Fruit fly (Drosophila melanogaster) whole organism, embryonic: ENCODE results near the gene ssh.

Source experiments
- Aef1 ChIP-seq: fragments of 200-800 bp; sonication (Bioruptor generic); IDR thresholded peaks from 3 replicates; pipeline ENCODE4 v1.3.6; 2022; ENCODE audit warnings: missing biosample characterization, missing genetic modification characterization
- CG10147 ChIP-seq: fragments of 200-800 bp; sonication (Bioruptor generic); optimal IDR thresholded peaks from 2 replicates; lab custom pipeline; 2019; ENCODE audit warnings: missing biosample characterization, mild to moderate bottlenecking, missing genetic modification characterization, moderate library complexity
- CG10979 ChIP-seq: fragments of 200-800 bp; sonication (Bioruptor generic); optimal IDR thresholded peaks from 2 replicates; lab custom pipeline; 2018; ENCODE audit warnings: missing biosample characterization, mild to moderate bottlenecking, missing genetic modification characterization, moderate library complexity
- CG12391 ChIP-seq: fragments of 200-800 bp; sonication (Bioruptor generic); optimal IDR thresholded peaks from 3 replicates; lab custom pipeline; 2018; ENCODE audit warnings: missing biosample characterization, mild to moderate bottlenecking, missing genetic modification characterization, moderate library complexity
- CG12744 ChIP-seq: fragments of 200-800 bp; sonication (Bioruptor generic); optimal IDR thresholded peaks from 2 replicates; lab custom pipeline; 2016; ENCODE audit warnings: missing biosample characterization, missing genetic modification characterization
- CG12769 ChIP-seq: fragments of 200-800 bp; sonication (Bioruptor generic); optimal IDR thresholded peaks from 2 replicates; lab custom pipeline; 2019; ENCODE audit warnings: missing biosample characterization, mild to moderate bottlenecking, missing genetic modification characterization, moderate library complexity
- CG14710 ChIP-seq: fragments of 200-800 bp; sonication (Bioruptor generic); optimal IDR thresholded peaks from 3 replicates; lab custom pipeline; 2019; ENCODE audit warnings: missing biosample characterization, mild to moderate bottlenecking, missing genetic modification characterization, moderate library complexity
- CG15601 ChIP-seq: fragments of 200-800 bp; sonication (Bioruptor generic); optimal IDR thresholded peaks from 3 replicates; lab custom pipeline; 2019; ENCODE audit warnings: missing biosample characterization, mild to moderate bottlenecking, missing genetic modification characterization, moderate library complexity
- CG3163 ChIP-seq: fragments of 200-800 bp; sonication (Bioruptor generic); optimal IDR thresholded peaks from 3 replicates; lab custom pipeline; 2016; ENCODE audit warnings: missing biosample characterization, missing genetic modification characterization
- CG32767 ChIP-seq: fragments of 200-800 bp; sonication (Bioruptor generic); IDR thresholded peaks from 2 replicates; pipeline ENCODE4 v1.3.6; 2022; ENCODE audit warnings: missing biosample characterization, missing genetic modification characterization
- CG34422 ChIP-seq: fragments of 200-800 bp; sonication (Bioruptor generic); IDR thresholded peaks from 3 replicates; pipeline ENCODE4 v1.3.6; 2022; ENCODE audit warnings: missing biosample characterization, missing genetic modification characterization
- CG42726 ChIP-seq: fragments of 200-800 bp; sonication (Bioruptor generic); IDR thresholded peaks from 2 replicates; pipeline ENCODE4 v1.3.6; 2022; ENCODE audit warnings: missing biosample characterization, missing genetic modification characterization; ENCODE audit not compliant: partially characterized antibody
- CG4617 ChIP-seq: fragments of 200-800 bp; sonication (Bioruptor generic); optimal IDR thresholded peaks from 3 replicates; lab custom pipeline; 2016; ENCODE audit warnings: missing biosample characterization, missing genetic modification characterization, borderline replicate concordance
- CG5180 ChIP-seq: fragments of 200-800 bp; sonication (Bioruptor generic); optimal IDR thresholded peaks from 3 replicates; lab custom pipeline; 2017; ENCODE audit warnings: missing biosample characterization, missing genetic modification characterization, mild to moderate bottlenecking, moderate library complexity, missing genetic modification reagents
- CG6689 ChIP-seq: fragments of 200-800 bp; sonication (Bioruptor generic); IDR thresholded peaks from 2 replicates; pipeline ENCODE4 v1.3.6; 2022; ENCODE audit warnings: missing biosample characterization, missing genetic modification characterization
- CG9817 ChIP-seq: fragments of 200-800 bp; sonication (Bioruptor generic); optimal IDR thresholded peaks from 2 replicates; lab custom pipeline; 2018; ENCODE audit warnings: missing biosample characterization, mild to moderate bottlenecking, missing genetic modification characterization, moderate library complexity
- Dfd ChIP-seq, 2 experiments: fragments of >200 bp; optimal IDR thresholded peaks; 2 replicates each; lab custom pipeline; 2017; ENCODE audit warnings: missing biosample characterization in 2 of 2, missing genetic modification characterization in 2 of 2
- Drgx ChIP-seq: fragments of 200-800 bp; sonication (Bioruptor generic); IDR thresholded peaks from 2 replicates; pipeline ENCODE4 v1.3.6; 2022; ENCODE audit warnings: missing biosample characterization, missing genetic modification characterization
- Elba2 ChIP-seq: fragments of 200-800 bp; sonication (Bioruptor generic); optimal IDR thresholded peaks from 3 replicates; lab custom pipeline; 2016; ENCODE audit warnings: missing biosample characterization, missing genetic modification characterization
- HmgZ ChIP-seq: fragments of 200-800 bp; sonication (Bioruptor generic); optimal IDR thresholded peaks from 2 replicates; lab custom pipeline; 2018; ENCODE audit warnings: missing biosample characterization, mild to moderate bottlenecking, missing genetic modification characterization
- Hr78 ChIP-seq, 2 experiments: fragments of 200-800 bp in 1 of 2; fragments of >200 bp in 1 of 2; sonication (Bioruptor generic) in 1 of 2; optimal IDR thresholded peaks; 2 replicates each; lab custom pipeline; 2017 to 2019; ENCODE audit warnings: missing biosample characterization in 2 of 2, missing genetic modification characterization in 2 of 2, mild to moderate bottlenecking in 1 of 2, moderate library complexity in 1 of 2
- Jarid2 ChIP-seq: fragments of 200-800 bp; sonication (Bioruptor generic); optimal IDR thresholded peaks from 3 replicates; lab custom pipeline; 2017; ENCODE audit warnings: mild to moderate bottlenecking, missing biosample characterization, missing genetic modification reagents, missing genetic modification characterization
- Opbp ChIP-seq: fragments of 200-800 bp; sonication (Bioruptor generic); IDR thresholded peaks from 3 replicates; pipeline ENCODE4 v1.3.6; 2022; ENCODE audit warnings: missing biosample characterization, missing genetic modification characterization; ENCODE audit not compliant: partially characterized antibody
- Rfx ChIP-seq: fragments of 200-800 bp; sonication (Bioruptor generic); IDR thresholded peaks from 2 replicates; pipeline ENCODE4 v1.3.6; 2022; ENCODE audit warnings: missing biosample characterization, missing genetic modification characterization
- Trl ChIP-seq, 3 experiments: fragments of >200 bp in 2 of 3; fragments of 200-800 bp in 1 of 3; sonication (Bioruptor generic) in 1 of 3; optimal IDR thresholded peaks; 2 replicates in 1 of 3; 3 replicates in 2 of 3; lab custom pipeline; 2016 to 2017; ENCODE audit warnings: missing biosample characterization in 1 of 3, missing genetic modification characterization in 1 of 3
- Xrp1 ChIP-seq: fragments of 200-800 bp; sonication (Bioruptor generic); IDR thresholded peaks from 2 replicates; pipeline ENCODE4 v1.3.6; 2022; ENCODE audit warnings: missing biosample characterization, missing genetic modification characterization
- ab ChIP-seq: fragments of 200-800 bp; sonication (Bioruptor generic); optimal IDR thresholded peaks from 2 replicates; lab custom pipeline; 2016; ENCODE audit warnings: missing biosample characterization, missing genetic modification characterization
- aop ChIP-seq: fragments of 200-800 bp; sonication (Bioruptor generic); IDR thresholded peaks from 2 replicates; pipeline ENCODE4 v1.3.6; 2022; ENCODE audit warnings: missing biosample characterization, missing genetic modification characterization
- eyg ChIP-seq: fragments of 200-800 bp; sonication (Bioruptor generic); optimal IDR thresholded peaks from 3 replicates; lab custom pipeline; 2016; ENCODE audit warnings: missing biosample characterization, missing genetic modification characterization
- ftz-f1 ChIP-seq: fragments of 200-800 bp; sonication (Bioruptor generic); optimal IDR thresholded peaks from 2 replicates; lab custom pipeline; 2016; ENCODE audit warnings: missing biosample characterization, missing genetic modification characterization
- insv ChIP-seq, 2 experiments: fragments of 200-800 bp; sonication (Bioruptor generic); optimal IDR thresholded peaks; 3 replicates each; lab custom pipeline; 2016 to 2018; ENCODE audit warnings: missing biosample characterization in 2 of 2, missing genetic modification characterization in 2 of 2
- kah ChIP-seq: fragments of 200-800 bp; sonication (Bioruptor generic); optimal IDR thresholded peaks from 2 replicates; lab custom pipeline; 2018; ENCODE audit warnings: missing biosample characterization, mild to moderate bottlenecking, missing genetic modification characterization
- kni ChIP-seq: fragments of 200-800 bp; sonication (Bioruptor generic); optimal IDR thresholded peaks from 3 replicates; lab custom pipeline; 2017; ENCODE audit warnings: mild to moderate bottlenecking, missing biosample characterization, missing genetic modification reagents, missing genetic modification characterization
- nom ChIP-seq: fragments of 200-800 bp; sonication (Bioruptor generic); optimal IDR thresholded peaks from 2 replicates; lab custom pipeline; 2017; ENCODE audit warnings: missing biosample characterization, missing genetic modification characterization, mild to moderate bottlenecking, moderate library complexity, missing genetic modification reagents
- pan ChIP-seq, 4 experiments: fragments of >200 bp in 3 of 4; fragments of 200-800 bp in 1 of 4; sonication (Bioruptor generic) in 1 of 4; optimal IDR thresholded peaks in 3 of 4; IDR thresholded peaks in 1 of 4; 2 replicates each; pipeline versions ENCODE4 v1.3.6 to Lab custom; 2017 to 2022; ENCODE audit warnings: missing biosample characterization in 2 of 4, missing genetic modification characterization in 2 of 4, mixed read lengths in 1 of 4
- phol ChIP-seq: fragments of 200-800 bp; sonication (Bioruptor generic); optimal IDR thresholded peaks from 3 replicates; lab custom pipeline; 2018; ENCODE audit warnings: missing biosample characterization, mild to moderate bottlenecking, missing genetic modification characterization, moderate library complexity
- pros ChIP-seq: fragments of 200-800 bp; sonication (Bioruptor generic); optimal IDR thresholded peaks from 3 replicates; lab custom pipeline; 2019; ENCODE audit warnings: missing biosample characterization, mild to moderate bottlenecking, missing genetic modification characterization, moderate library complexity
- pzg ChIP-seq: fragments of 200-800 bp; sonication (Bioruptor generic); optimal IDR thresholded peaks from 3 replicates; lab custom pipeline; 2018; ENCODE audit warnings: missing biosample characterization, mild to moderate bottlenecking, missing genetic modification characterization, moderate library complexity
- rib ChIP-seq: fragments of 200-800 bp; sonication (Bioruptor generic); IDR thresholded peaks from 2 replicates; pipeline ENCODE4 v1.3.6; 2022; ENCODE audit warnings: missing biosample characterization, missing genetic modification characterization
- row ChIP-seq: fragments of 200-800 bp; sonication (Bioruptor generic); IDR thresholded peaks from 3 replicates; pipeline ENCODE4 v1.3.6; 2022; ENCODE audit warnings: missing biosample characterization, missing genetic modification characterization
- seq ChIP-seq: fragments of 200-800 bp; sonication (Bioruptor generic); IDR thresholded peaks from 2 replicates; pipeline ENCODE4 v1.3.6; 2022; ENCODE audit warnings: missing biosample characterization, missing genetic modification characterization
- slbo ChIP-seq: fragments of 200-800 bp; sonication (Bioruptor generic); IDR thresholded peaks from 2 replicates; pipeline ENCODE4 v1.3.6; 2022; ENCODE audit warnings: missing biosample characterization, missing genetic modification characterization
- so ChIP-seq: fragments of 200-800 bp; sonication (Bioruptor generic); IDR thresholded peaks from 3 replicates; pipeline ENCODE4 v1.3.6; 2022; ENCODE audit warnings: missing biosample characterization, missing genetic modification characterization
- sob ChIP-seq: fragments of 200-800 bp; sonication (Bioruptor generic); IDR thresholded peaks from 2 replicates; pipeline ENCODE4 v1.3.6; 2022; ENCODE audit warnings: missing biosample characterization, missing genetic modification characterization
- vvl ChIP-seq: fragments of 200-800 bp; sonication (Bioruptor generic); IDR thresholded peaks from 2 replicates; pipeline ENCODE4 v1.3.6; 2022; ENCODE audit warnings: missing biosample characterization, missing genetic modification characterization
- zfh1 ChIP-seq: fragments of 200-800 bp; sonication (Bioruptor generic); IDR thresholded peaks from 3 replicates; pipeline ENCODE4 v1.3.6; 2022; ENCODE audit warnings: missing biosample characterization, missing genetic modification characterization

The ssh gene

DNA sequence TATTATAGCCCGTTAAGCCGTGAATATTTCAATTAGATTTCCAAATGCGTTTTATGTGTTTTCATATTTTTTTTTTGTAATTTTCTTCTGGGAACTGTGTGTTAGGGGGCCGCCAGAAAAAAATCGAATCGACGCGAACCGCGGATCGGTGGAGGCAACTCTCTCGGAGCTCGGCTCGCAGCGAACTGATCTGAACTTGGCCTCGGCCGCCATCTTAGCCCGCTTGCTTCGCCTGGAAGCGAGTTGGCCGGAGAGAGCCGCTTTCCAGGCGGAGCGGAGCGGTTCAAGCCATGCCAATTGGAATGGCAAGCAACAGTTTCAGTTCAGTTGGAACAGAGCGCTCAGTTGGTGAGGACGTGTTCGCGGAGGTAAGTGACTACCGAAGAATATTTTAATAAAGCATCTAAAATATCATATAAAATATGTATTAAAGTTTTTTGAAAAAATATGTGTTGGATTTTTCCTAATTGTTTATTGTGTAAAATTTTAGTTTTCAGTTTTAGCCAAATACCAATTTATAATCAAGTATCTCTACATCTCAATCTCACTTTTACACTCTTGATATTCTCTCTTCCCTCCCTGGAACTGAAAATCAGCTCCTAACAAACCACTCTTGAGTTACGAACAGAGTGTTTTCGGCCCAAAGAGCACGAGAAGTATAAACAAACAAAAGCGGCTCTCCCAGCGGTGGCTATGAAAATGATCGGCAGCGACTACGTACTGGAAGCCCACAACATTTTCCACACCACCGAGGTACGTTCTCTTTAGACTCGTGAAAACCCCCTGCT, 50.1 kb downstream of the ssh start, which contains the start of the genes CG31121 and CG11069:
Gene CG31121, minus strand, starts transcription at position 187 of the 788 bp plus-strand sequence.
Gene CG11069, plus strand, starts transcription at position 324 of the 788 bp plus-strand sequence.
- no peak for TF ChIP-seq HmgZ (tag; lab: Kevin White, UChicago)
- peak; percentile 31 for TF ChIP-seq Elba2 (GFP tag; lab: Kevin White, UChicago)
- TF ChIP-seq slbo = 0 out of 2 replicates have a peak, but pooled peaks have one; percentile 23
- 0 out of 3 replicates have a peak, but pooled peaks have one; percentile 24 for TF ChIP-seq zfh1
- peak; percentile 45; the same call in 1 of the 2 replicates for TF ChIP-seq Drgx
- no peak for TF ChIP-seq CG12744
- TF ChIP-seq eyg = no peak
- TF ChIP-seq CG14710 (tag; lab: Kevin White, UChicago) = no peak
- TF ChIP-seq CG3163 (GFP tag; lab: Kevin White, UChicago) = peak; percentile 84
- TF ChIP-seq kah = peak; percentile 4
- TF ChIP-seq Jarid2 (GFP tag; lab: Kevin White, UChicago) = peak; percentile 80
- TF ChIP-seq rib (GFP tag; lab: Robert Waterston, UW) = 0 out of 2 replicates have a peak, but pooled peaks have one; percentile 19
- TF ChIP-seq CG34422 = 0 out of 3 replicates have a peak, but pooled peaks have one; percentile 9
- no peak for TF ChIP-seq ab (GFP tag; lab: Kevin White, UChicago)
- no peak for TF ChIP-seq CG15601 (tag; lab: Kevin White, UChicago)
- TF ChIP-seq ftz-f1 (GFP tag; lab: Kevin White, UChicago) = peak; percentile 67
- no peak; the same call in 2 of the 3 replicates for TF ChIP-seq row (GFP tag; lab: Robert Waterston, UW)
- TF ChIP-seq aop (GFP tag; lab: Robert Waterston, UW) = 0 out of 2 replicates have a peak, but pooled peaks have one; percentile 17
- peak; percentile 45; the same call in 1 of the 2 replicates for TF ChIP-seq CG42726 (GFP tag; lab: Robert Waterston, UW)
- TF ChIP-seq pros (GFP tag; lab: Kevin White, UChicago) = peak; percentile 24
- peak; percentile 61 for TF ChIP-seq phol
- TF ChIP-seq pzg (GFP tag; lab: Kevin White, UChicago) = no peak
- 0 out of 2 replicates have a peak, but pooled peaks have one; percentile 5 for TF ChIP-seq Xrp1 (GFP tag; lab: Robert Waterston, UW)
- TF ChIP-seq sob (GFP tag; lab: Robert Waterston, UW) = peak; percentile 30; the same call in 1 of the 2 replicates
- TF ChIP-seq Opbp (GFP tag; lab: Robert Waterston, UW) = 0 out of 3 replicates have a peak, but pooled peaks have one; percentile 42
- no peak for TF ChIP-seq CG10147 (GFP tag; lab: Kevin White, UChicago)
- no peak for TF ChIP-seq CG32767 (GFP tag; lab: Robert Waterston, UW)
- peak in 1 of 2 experiments; percentile 2 for TF ChIP-seq Hr78 (GFP tag; optimal IDR thresholded peaks at IDR 0.05; lab: Kevin White, UChicago)
- 0 out of 2 replicates have a peak, but pooled peaks have one; percentile 14 for TF ChIP-seq seq (GFP tag; lab: Robert Waterston, UW)
- TF ChIP-seq CG4617 (GFP tag; lab: Kevin White, UChicago) = no peak
- peak; percentile 66 to 84 for TF ChIP-seq Trl (optimal IDR thresholded peaks at IDR 0.05; lab: Kevin White, UChicago)
- TF ChIP-seq Trl (GFP tag; optimal IDR thresholded peaks at IDR 0.05; lab: Kevin White, UChicago) = no peak
- TF ChIP-seq CG6689 (GFP tag; lab: Robert Waterston, UW) = no peak
- TF ChIP-seq Rfx (GFP tag; lab: Robert Waterston, UW) = peak; percentile 46
- no peak for TF ChIP-seq pan (optimal IDR thresholded peaks at IDR 0.05; lab: Kevin White, UChicago)
- TF ChIP-seq pan (GFP tag; optimal IDR thresholded peaks at IDR 0.05 in 1 of 2, IDR thresholded peaks at IDR 0.05 in 1 of 2) = peak in 1 of 2 experiments; percentile 20
- TF ChIP-seq CG12391 (tag; lab: Kevin White, UChicago) = peak; percentile 30
- peak; percentile 41 for TF ChIP-seq nom (GFP tag; lab: Kevin White, UChicago)
- peak; percentile 38 for TF ChIP-seq CG5180 (GFP tag; lab: Kevin White, UChicago)
- TF ChIP-seq CG9817 (tag; lab: Kevin White, UChicago) = no peak
- no peak for TF ChIP-seq CG12769 (tag; lab: Kevin White, UChicago)
- TF ChIP-seq Dfd (GFP tag; optimal IDR thresholded peaks at IDR 0.05; lab: Kevin White, UChicago) = no peak
- TF ChIP-seq insv (GFP tag; optimal IDR thresholded peaks at IDR 0.05; lab: Kevin White, UChicago) = peak in 1 of 2 experiments; percentile 88
- TF ChIP-seq CG10979 (tag; lab: Kevin White, UChicago) = no peak
- no peak for TF ChIP-seq Aef1 (GFP tag; lab: Robert Waterston, UW)
- TF ChIP-seq vvl = 0 out of 2 replicates have a peak, but pooled peaks have one; percentile 9
- 0 out of 3 replicates have a peak, but pooled peaks have one; percentile 20 for TF ChIP-seq so (GFP tag; lab: Robert Waterston, UW)
- peak; percentile 50 for TF ChIP-seq kni (GFP tag; lab: Kevin White, UChicago)
